Worm (Caenorhabditis elegans): Measurements from ENCODE around the gene mrg-1.

DNA sequence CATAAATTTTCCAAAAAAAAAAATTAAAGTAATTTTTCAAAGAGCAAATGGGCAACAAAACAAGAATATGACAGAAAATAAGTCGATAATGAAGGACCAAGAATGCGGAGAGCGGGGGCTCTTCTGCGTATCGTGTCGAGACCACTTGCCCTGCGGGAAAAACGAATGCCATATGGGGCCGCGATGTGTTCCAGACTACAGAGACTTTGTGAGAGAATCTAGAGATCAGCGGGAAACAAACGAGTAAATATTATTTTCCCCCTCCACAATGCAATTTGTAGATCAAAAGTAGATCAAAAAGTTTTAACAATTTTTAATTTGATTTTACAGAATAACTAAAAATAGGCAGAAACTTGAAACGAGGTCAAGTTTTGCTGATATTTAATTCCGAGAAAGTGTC, 34.3 kb downstream of the mrg-1 start:
- no peak for TF ChIP-seq med-1 (GFP tag; optimal IDR thresholded peaks at IDR 0.05; ENCODE audit: insufficient read depth)
- TF ChIP-seq klf-2 (GFP tag; conservative IDR thresholded peaks at IDR 0.05) = no peak
- TF ChIP-seq tab-1 (GFP tag; IDR thresholded peaks at IDR 0.05) = no peak
- TF ChIP-seq cog-1 (tag; optimal IDR thresholded peaks at IDR 0.05) = no peak
- TF ChIP-seq flt-1 (GFP tag; IDR thresholded peaks at IDR 0.05) = no peak
- no peak for TF ChIP-seq ztf-29 (GFP tag; IDR thresholded peaks at IDR 0.05)
- no peak for TF ChIP-seq T22C8.4 (GFP tag; IDR thresholded peaks at IDR 0.05)
- TF ChIP-seq ref-1 (GFP tag; conservative IDR thresholded peaks at IDR 0.05) = no peak
